Worm (Caenorhabditis elegans): ENCODE results near the gene C34H4.1.

DNA sequence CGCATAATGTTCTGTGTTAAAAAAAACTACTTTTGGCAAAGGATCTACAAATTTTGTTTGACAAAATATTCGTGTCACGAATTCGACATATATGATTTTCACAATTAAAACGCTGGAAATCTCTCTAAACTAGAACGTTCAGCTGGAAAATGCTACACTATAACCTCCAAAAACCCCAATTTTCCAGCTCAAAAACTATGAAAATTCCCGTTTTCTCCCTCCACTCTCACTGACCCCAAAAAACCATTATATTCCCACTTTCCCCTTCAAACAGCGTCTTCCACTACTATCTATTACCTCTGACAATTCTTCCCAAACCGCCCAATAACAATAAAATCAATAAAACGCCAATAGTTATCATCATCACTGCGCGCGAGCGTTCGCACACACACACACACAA is 21.4 kb downstream of the C34H4.1 start, which contains the start of gene Y41D4B.14:
- TF ChIP-seq rpc-1 (optimal IDR thresholded peaks at IDR 0.05) (no peak), rpc-1 (tag; optimal IDR thresholded peaks at IDR 0.05) (no peak), lsl-1 (GFP tag; optimal IDR thresholded peaks at IDR 0.05) (no peak), repo-1 (tag; optimal IDR thresholded peaks at IDR 0.05) (no peak), madf-8 (GFP tag; conservative IDR thresholded peaks at IDR 0.05) (no peak), cebp-1 (GFP tag; IDR thresholded peaks at IDR 0.05) (no peak), cebp-1 (tag; optimal IDR thresholded peaks at IDR 0.05) (no peak), unc-130 (GFP tag; optimal IDR thresholded peaks at IDR 0.05) (no peak), ama-1 (optimal IDR thresholded peaks at IDR 0.05) (no peak), ama-1 (GFP tag; optimal IDR thresholded peaks at IDR 0.05) (no peak)

Measured in whole organism, young adult.